Worm (Caenorhabditis elegans): ENCODE results near the gene C24H11.5.

DNA sequence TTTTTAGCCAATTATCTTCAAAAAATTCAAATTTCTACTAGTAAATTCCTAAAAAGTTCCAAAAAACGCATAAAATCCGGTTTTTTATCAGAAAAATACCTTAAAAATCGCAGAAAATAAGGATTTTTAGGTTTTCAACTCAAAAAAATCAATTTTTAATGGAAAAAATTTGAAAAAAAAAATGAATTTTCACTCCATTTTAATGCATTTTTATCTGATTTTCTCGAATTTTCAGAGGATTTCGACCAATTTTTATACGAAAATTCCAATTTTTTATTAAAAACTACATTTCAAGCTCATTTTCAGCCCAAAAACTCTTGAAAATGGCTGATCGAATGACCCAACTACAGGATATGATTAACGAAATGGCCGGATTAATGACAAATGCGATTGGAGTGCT, 2.7 kb upstream of the C24H11.5 start, which contains the start of gene mdt-21:
- TF ChIP-seq skn-1 (tag; optimal IDR thresholded peaks at IDR 0.05) (no peak), ama-1 (optimal IDR thresholded peaks at IDR 0.05) (no peak), ztf-1 (GFP tag; conservative IDR thresholded peaks at IDR 0.05) (no peak), unc-62 (GFP tag; optimal IDR thresholded peaks at IDR 0.05) (no peak), ztf-11 (tag; optimal IDR thresholded peaks at IDR 0.05) (no peak), egl-27 (tag; optimal IDR thresholded peaks at IDR 0.05) (no peak), lin-13 (GFP tag; optimal IDR thresholded peaks at IDR 0.05) (no peak)
